Worm (Caenorhabditis elegans) whole organism, midembryonic: ENCODE data around the gene cept-2.

ENCODE experiments used
- T22C8.4 ChIP-seq: fragments of 200-800 bp; sonication (Bioruptor generic); IDR thresholded peaks from 2 replicates; pipeline ENCODE4 v1.3.6; 2022; ENCODE audit warnings: missing genetic modification characterization, missing compliant biosample characterization
- cog-1 ChIP-seq: sonication (generic microtip); optimal IDR thresholded peaks from 2 replicates; lab custom pipeline; 2016; ENCODE audit warnings: missing genetic modification characterization, missing compliant biosample characterization
- flt-1 ChIP-seq: fragments of 200-800 bp; sonication (Bioruptor generic); IDR thresholded peaks from 2 replicates; pipeline ENCODE4 v1.3.6; 2022; ENCODE audit warnings: missing genetic modification characterization, missing compliant biosample characterization
- klf-2 ChIP-seq: fragments of 200-800 bp; sonication (Bioruptor generic); conservative IDR thresholded peaks from 2 replicates; pipeline ENCODE4 v1.3.6; 2022; ENCODE audit warnings: missing genetic modification reagents, missing genetic modification characterization, missing compliant biosample characterization
- med-1 ChIP-seq: sonication (generic microtip); optimal IDR thresholded peaks from 2 replicates; lab custom pipeline; 2017; ENCODE audit warnings: missing genetic modification characterization, mild to moderate bottlenecking, missing compliant biosample characterization, antibody characterized with exemption, missing genetic modification reagents; ENCODE audit not compliant: insufficient read depth
- ref-1 ChIP-seq: fragments of 200-800 bp; sonication (Bioruptor generic); conservative IDR thresholded peaks from 2 replicates; pipeline ENCODE4 v1.3.6; 2022; ENCODE audit warnings: missing genetic modification reagents, missing genetic modification characterization, missing compliant biosample characterization
- tab-1 ChIP-seq: fragments of 200-800 bp; sonication (Bioruptor generic); IDR thresholded peaks from 2 replicates; pipeline ENCODE4 v1.3.6; 2022; ENCODE audit warnings: missing genetic modification characterization, missing compliant biosample characterization
- ztf-23 ChIP-seq: fragments of 200-800 bp; sonication (Bioruptor generic); IDR thresholded peaks from 2 replicates; pipeline ENCODE4 v1.3.6; 2022; ENCODE audit warnings: missing genetic modification reagents, missing genetic modification characterization, missing compliant biosample characterization
- ztf-29 ChIP-seq: fragments of 200-800 bp; sonication (Bioruptor generic); IDR thresholded peaks from 2 replicates; pipeline ENCODE4 v1.3.6; 2022; ENCODE audit warnings: missing genetic modification reagents, missing genetic modification characterization, missing compliant biosample characterization

Gene cept-2

ce11 chrV:14378986-14379385 lies 31.4 kb downstream of the cept-2 start, which contains the start of gene npr-43:
Gene npr-43, minus strand, starts transcription at chrV:14379086.
- TF ChIP-seq med-1 (GFP tag; lab: Kevin White, UChicago) = no peak
- no peak for TF ChIP-seq ref-1
- no peak for TF ChIP-seq cog-1 (tag; lab: Kevin White, UChicago)
- no peak for TF ChIP-seq klf-2 (GFP tag; lab: Robert Waterston, UW)
- TF ChIP-seq ztf-29 = no peak

DNA sequence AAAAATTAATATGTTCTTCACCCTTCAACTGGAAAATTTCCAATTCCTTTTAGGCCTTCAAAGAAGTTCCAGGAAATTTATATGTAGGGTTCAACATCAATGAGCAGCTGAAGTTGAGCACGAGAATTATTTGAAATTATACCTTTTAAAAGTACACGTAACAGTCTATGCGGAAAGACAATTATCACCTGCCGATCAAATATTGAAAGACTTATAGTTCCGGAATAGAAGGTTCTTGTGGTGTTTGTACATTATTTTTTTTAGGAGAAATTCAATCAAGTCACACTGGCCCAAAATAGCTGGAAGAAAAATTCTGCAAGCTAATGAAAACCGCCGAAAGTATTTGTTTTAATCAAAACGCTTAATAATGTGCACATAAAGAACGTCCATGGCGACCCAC lies 32.7 kb downstream of the cept-2 start:
- TF ChIP-seq flt-1 (GFP tag; lab: Robert Waterston, UW) (no peak), tab-1 (GFP tag; lab: Robert Waterston, UW) (no peak), cog-1 (tag; lab: Kevin White, UChicago) (no peak), ztf-23 (no peak), med-1 (GFP tag; lab: Kevin White, UChicago) (no peak), ztf-29 (no peak), T22C8.4 (GFP tag; lab: Robert Waterston, UW) (no peak), klf-2 (GFP tag; lab: Robert Waterston, UW) (no peak), ref-1 (no peak)

DNA sequence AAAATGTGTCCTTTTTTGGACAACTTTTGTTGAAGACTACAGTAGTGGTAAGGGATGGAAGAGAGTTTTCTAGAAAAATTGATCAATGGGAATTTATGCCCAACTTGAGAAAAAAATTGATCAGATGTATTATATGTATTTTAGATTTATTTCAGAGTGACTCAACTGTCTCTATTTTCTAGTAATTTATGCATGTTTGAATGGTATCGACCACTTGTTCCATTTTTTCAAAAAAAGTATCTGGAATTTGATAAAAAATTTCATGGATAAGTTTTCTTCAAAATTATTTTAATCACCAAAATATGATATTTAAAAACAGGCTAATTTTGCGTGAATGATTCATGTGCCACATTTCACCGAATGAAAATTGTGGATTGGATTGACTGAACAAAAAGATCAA lies 44.3 kb downstream of the cept-2 start, which contains the start of gene C15H11.10:
Gene C15H11.10 (plus strand): TSS at position 301 of the 400 bp plus-strand sequence.
- no peak for TF ChIP-seq T22C8.4 (GFP tag; lab: Robert Waterston, UW)
- no peak for TF ChIP-seq cog-1 (tag; lab: Kevin White, UChicago)
- no peak for TF ChIP-seq ref-1
- TF ChIP-seq ztf-29 = no peak
- TF ChIP-seq klf-2 (GFP tag; lab: Robert Waterston, UW) = no peak
- TF ChIP-seq flt-1 (GFP tag; lab: Robert Waterston, UW) = no peak
- TF ChIP-seq ztf-23 = no peak
- no peak for TF ChIP-seq tab-1 (GFP tag; lab: Robert Waterston, UW)
- no peak for TF ChIP-seq med-1 (GFP tag; lab: Kevin White, UChicago)

DNA sequence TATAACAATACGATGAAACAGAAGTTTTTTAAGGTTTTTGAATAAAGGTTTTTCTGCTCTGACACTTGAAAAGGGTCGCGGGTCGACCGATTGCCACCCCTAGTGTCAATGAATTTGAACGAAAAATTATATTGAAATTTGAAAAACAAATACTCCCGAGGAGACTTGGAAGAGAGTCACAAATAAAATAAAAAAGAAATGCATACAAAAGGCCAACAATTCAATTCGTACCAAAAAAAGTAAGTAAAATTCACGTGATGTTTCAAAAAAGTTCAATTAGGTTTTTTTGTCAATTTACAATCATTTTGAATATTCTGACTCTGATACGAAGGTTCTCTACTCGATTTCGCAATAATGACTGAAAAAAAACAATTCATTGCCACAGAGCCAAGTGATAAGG lies 45.9 kb downstream of the cept-2 start, which contains the start of gene C15H11.1:
Gene C15H11.1 (plus strand): TSS at position 301 of the 400 bp plus-strand sequence.
- TF ChIP-seq med-1 (GFP tag; lab: Kevin White, UChicago) (no peak), cog-1 (tag; lab: Kevin White, UChicago) (no peak), ztf-29 (no peak), ref-1 (no peak), ztf-23 (no peak), tab-1 (GFP tag; lab: Robert Waterston, UW) (no peak), flt-1 (GFP tag; lab: Robert Waterston, UW) (no peak), klf-2 (GFP tag; lab: Robert Waterston, UW) (no peak), T22C8.4 (GFP tag; lab: Robert Waterston, UW) (no peak)

DNA sequence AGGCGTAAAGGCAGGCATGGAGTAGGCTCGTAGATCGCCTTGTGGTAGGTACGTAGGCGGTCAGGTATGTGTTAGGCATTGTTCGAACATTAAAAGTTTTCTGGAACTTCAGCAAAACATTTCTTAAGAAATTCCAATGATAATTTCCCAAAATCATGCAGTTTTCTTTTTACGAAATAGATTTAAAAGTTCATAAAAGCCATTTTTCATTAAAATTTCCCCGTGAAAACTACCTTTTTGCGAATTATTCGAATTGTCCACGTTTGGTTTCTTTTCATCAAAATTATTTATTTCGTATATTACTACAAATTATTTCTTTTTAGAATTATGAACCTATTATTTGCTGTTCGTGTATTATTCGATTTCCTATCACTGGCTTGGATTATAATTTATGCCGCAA lies 47.2 kb downstream of the cept-2 start, which contains the start of gene C15H11.13:
Gene C15H11.13 (plus strand): TSS at position 301 of the 400 bp plus-strand sequence.
- no peak for TF ChIP-seq klf-2 (GFP tag; lab: Robert Waterston, UW)
- TF ChIP-seq ztf-29 = no peak

- no peak for TF ChIP-seq cog-1 (tag; lab: Kevin White, UChicago)
- TF ChIP-seq klf-2 (GFP tag; lab: Robert Waterston, UW) = no peak
- no peak for TF ChIP-seq ztf-23
- TF ChIP-seq T22C8.4 (GFP tag; lab: Robert Waterston, UW) = no peak
- no peak for TF ChIP-seq tab-1 (GFP tag; lab: Robert Waterston, UW)
- no peak for TF ChIP-seq flt-1 (GFP tag; lab: Robert Waterston, UW)
- TF ChIP-seq med-1 (GFP tag; lab: Kevin White, UChicago) = no peak
- no peak for TF ChIP-seq ztf-29
- TF ChIP-seq ref-1 = no peak
These were observed 48.6 kb downstream of the cept-2 start for ce11 chrV:14396123-14396669.
